Worm (Caenorhabditis elegans): ENCODE data around the gene lips-10.

Gene lips-10

ce11 chrII:8480166-8480565 lies 41.2 kb downstream of the lips-10 start, which contains the start of gene lact-4:
Gene lact-4 (minus strand): TSS chrII:8480478.
- TF ChIP-seq hlh-6 (tag; optimal IDR thresholded peaks at IDR 0.05) (no peak), ceh-6 (GFP tag; optimal IDR thresholded peaks at IDR 0.05) (no peak), rnt-1 (tag; optimal IDR thresholded peaks at IDR 0.05) (no peak), ceh-18 (tag; optimal IDR thresholded peaks at IDR 0.05) (no peak), ceh-9 (tag; optimal IDR thresholded peaks at IDR 0.05) (no peak), hlh-30 (tag; optimal IDR thresholded peaks at IDR 0.05; ENCODE audit: insufficient read depth) (no peak), Y22D7AL.16 (tag; optimal IDR thresholded peaks at IDR 0.05) (no peak), hlh-13 (GFP tag; optimal IDR thresholded peaks at IDR 0.05) (no peak), nfya-1 (tag; optimal IDR thresholded peaks at IDR 0.05) (no peak), pha-2 (tag; optimal IDR thresholded peaks at IDR 0.05) (no peak), T23F11.4 (GFP tag; optimal IDR thresholded peaks at IDR 0.05) (no peak), hlh-15 (tag; optimal IDR thresholded peaks at IDR 0.05) (no peak), unc-86 (tag; optimal IDR thresholded peaks at IDR 0.05) (no peak), sox-2 (GFP tag; IDR thresholded peaks at IDR 0.05) (no peak), ama-1 (optimal IDR thresholded peaks at IDR 0.05) (no peak), mec-3 (tag; optimal IDR thresholded peaks at IDR 0.05; ENCODE audit: borderline replicate concordance) (no peak), ets-4 (tag; optimal IDR thresholded peaks at IDR 0.05) (no peak), lim-6 (tag; optimal IDR thresholded peaks at IDR 0.05) (no peak), pax-1 (tag; optimal IDR thresholded peaks at IDR 0.05) (no peak), lin-11 (tag; optimal IDR thresholded peaks at IDR 0.05) (no peak)

- TF ChIP-seq rnt-1 (tag; optimal IDR thresholded peaks at IDR 0.05): peak; percentile 11
- TF ChIP-seq K09A11.1 (tag; optimal IDR thresholded peaks at IDR 0.05; ENCODE audit: insufficient read depth): no peak
- peak; percentile 74 for TF ChIP-seq pax-1 (tag; optimal IDR thresholded peaks at IDR 0.05)
- TF ChIP-seq unc-55 (GFP tag; optimal IDR thresholded peaks at IDR 0.05): peak; percentile 30
- peak; percentile 21 for TF ChIP-seq elt-2 (tag; optimal IDR thresholded peaks at IDR 0.05)
- no peak for TF ChIP-seq ceh-31 (tag; optimal IDR thresholded peaks at IDR 0.05)
- TF ChIP-seq ceh-34 (tag; optimal IDR thresholded peaks at IDR 0.05): no peak
Measured at ce11 chrII:8481033-8481708, 42.2 kb downstream of the lips-10 start.

- TF ChIP-seq sox-2 (GFP tag; IDR thresholded peaks at IDR 0.05) (no peak), ceh-9 (tag; optimal IDR thresholded peaks at IDR 0.05) (no peak), hlh-30 (tag; optimal IDR thresholded peaks at IDR 0.05; ENCODE audit: insufficient read depth) (no peak), K02D7.2 (tag; optimal IDR thresholded peaks at IDR 0.05) (no peak)
Measured at ce11 chrII:8481731-8482253, 42.8 kb downstream of the lips-10 start, which contains the start of gene M05D6.5. Gene M05D6.5 (minus strand): TSS chrII:8482203.

ce11 chrII:8483124-8483792 lies 44.3 kb downstream of the lips-10 start:
- TF ChIP-seq nfya-1 (tag; optimal IDR thresholded peaks at IDR 0.05): peak; percentile 0
- TF ChIP-seq pax-1 (tag; optimal IDR thresholded peaks at IDR 0.05): no peak
- peak; percentile 4 for TF ChIP-seq dve-1 (tag; optimal IDR thresholded peaks at IDR 0.05)
- TF ChIP-seq unc-42 (tag; optimal IDR thresholded peaks at IDR 0.05): peak; percentile 31

ce11 chrII:8483793-8484186 lies 44.8 kb downstream of the lips-10 start, which contains the start of gene taap-1:
Gene taap-1 (minus strand): TSS chrII:8483871.
- TF ChIP-seq unc-55 (GFP tag; optimal IDR thresholded peaks at IDR 0.05): peak; percentile 11
- TF ChIP-seq rnt-1 (tag; optimal IDR thresholded peaks at IDR 0.05): no peak
- TF ChIP-seq sox-2 (GFP tag; IDR thresholded peaks at IDR 0.05): no peak

- TF ChIP-seq ref-2 (tag; optimal IDR thresholded peaks at IDR 0.05): no peak
- TF ChIP-seq dve-1 (tag; optimal IDR thresholded peaks at IDR 0.05): peak; percentile 38
- TF ChIP-seq ceh-31 (tag; optimal IDR thresholded peaks at IDR 0.05): no peak
- TF ChIP-seq elt-2 (tag; optimal IDR thresholded peaks at IDR 0.05): peak; percentile 40
- TF ChIP-seq pag-3 (tag; optimal IDR thresholded peaks at IDR 0.05; ENCODE audit: borderline replicate concordance): no peak
Measured at ce11 chrII:8484546-8484945, 45.6 kb downstream of the lips-10 start.
